Worm (Caenorhabditis elegans) whole organism, L3 larva: ENCODE measurements around the gene F35H12.6.

Experiments
- ZK546.5 ChIP-seq: sonication (generic microtip); optimal IDR thresholded peaks from 2 replicates; lab custom pipeline; 2017; ENCODE audit warnings: missing biosample characterization, missing genetic modification characterization
- ama-1 ChIP-seq: fragments of 150-350 bp; optimal IDR thresholded peaks from 2 replicates; lab custom pipeline; 2018
- elt-3 ChIP-seq, 3 experiments: fragments of 150-350 bp in 1 of 3; sonication (generic microtip) in 2 of 3; optimal IDR thresholded peaks; 2 replicates in 2 of 3; 4 replicates in 1 of 3; lab custom pipeline; 2014 to 2017; ENCODE audit warnings: missing biosample characterization in 3 of 3, missing genetic modification characterization in 3 of 3
- fos-1 ChIP-seq: fragments of 150-350 bp; optimal IDR thresholded peaks from 2 replicates; lab custom pipeline; 2014; ENCODE audit warnings: missing biosample characterization, missing genetic modification characterization
- jun-1 ChIP-seq: fragments of 150-350 bp; optimal IDR thresholded peaks from 2 replicates; lab custom pipeline; 2014; ENCODE audit warnings: missing biosample characterization, missing genetic modification reagents, missing genetic modification characterization
- nfya-1 ChIP-seq: sonication (generic microtip); optimal IDR thresholded peaks from 2 replicates; lab custom pipeline; 2017; ENCODE audit warnings: missing genetic modification characterization, mild to moderate bottlenecking, missing compliant biosample characterization, antibody characterized with exemption, moderate library complexity; ENCODE audit not compliant: insufficient read depth
- nhr-28 ChIP-seq: fragments of 150-350 bp; optimal IDR thresholded peaks from 2 replicates; lab custom pipeline; 2014; ENCODE audit warnings: missing biosample characterization, missing genetic modification characterization
- nhr-77 ChIP-seq: fragments of 150-350 bp; optimal IDR thresholded peaks from 2 replicates; lab custom pipeline; 2014; ENCODE audit warnings: missing biosample characterization, missing genetic modification characterization
- snpc-4 ChIP-seq: fragments of 150-350 bp; optimal IDR thresholded peaks from 2 replicates; lab custom pipeline; 2014; ENCODE audit warnings: missing biosample characterization, missing genetic modification characterization
- ztf-4 ChIP-seq: fragments of 150-350 bp; optimal IDR thresholded peaks from 2 replicates; lab custom pipeline; 2014; ENCODE audit warnings: missing biosample characterization, missing genetic modification characterization

ce11 chrX:963171-963570 is 50.1 kb downstream of the F35H12.6 start, which contains the start of gene ncs-1:
- TF ChIP-seq ZK546.5 (tag; lab: Kevin White, UChicago) (no peak), jun-1 (no peak), elt-3 (tag; optimal IDR thresholded peaks at IDR 0.05; lab: Kevin White, UChicago) (no peak), ama-1 (lab: Kevin White, UChicago) (no peak), nfya-1 (tag; lab: Kevin White, UChicago) (no peak), fos-1 (tag; lab: Kevin White, UChicago) (no peak), nhr-77 (no peak), ztf-4 (no peak), nhr-28 (tag; lab: Kevin White, UChicago) (no peak), snpc-4 (tag; lab: Kevin White, UChicago) (no peak)
